Worm (Caenorhabditis elegans): ENCODE measurements around the gene srx-117.

ce11 chrV:5666036-5666729 is 21.9 kb downstream of the srx-117 start, which contains the start of gene C14C11.7:
- TF ChIP-seq B0261.1 (tag; optimal IDR thresholded peaks at IDR 0.05) = no peak
- no peak for TF ChIP-seq dpl-1 (GFP tag; optimal IDR thresholded peaks at IDR 0.05)
- TF ChIP-seq nhr-90 (tag; optimal IDR thresholded peaks at IDR 0.05) = no peak
- no peak for TF ChIP-seq ZK185.1 (tag; optimal IDR thresholded peaks at IDR 0.05; ENCODE audit: poor library complexity, severe bottlenecking)
- TF ChIP-seq snpc-4 (GFP tag; optimal IDR thresholded peaks at IDR 0.05) = no peak
- TF ChIP-seq snpc-4 (tag; optimal IDR thresholded peaks at IDR 0.05) = no peak
- no peak for TF ChIP-seq ama-1 (optimal IDR thresholded peaks at IDR 0.05)
- no peak for TF ChIP-seq ama-1 (GFP tag; optimal IDR thresholded peaks at IDR 0.05)
- TF ChIP-seq rpc-1 (optimal IDR thresholded peaks at IDR 0.05) = no peak
- TF ChIP-seq rpc-1 (tag; optimal IDR thresholded peaks at IDR 0.05) = no peak
- TF ChIP-seq egl-44 (GFP tag; IDR thresholded peaks at IDR 0.05) = no peak
- no peak for TF ChIP-seq F23B12.7 (tag; optimal IDR thresholded peaks at IDR 0.05; ENCODE audit: insufficient read depth)
- TF ChIP-seq ztf-6 (GFP tag; IDR thresholded peaks at IDR 0.05) = no peak
- no peak for TF ChIP-seq hlh-12 (tag; optimal IDR thresholded peaks at IDR 0.05)
- TF ChIP-seq unc-62 (GFP tag; optimal IDR thresholded peaks at IDR 0.05) = no peak
- TF ChIP-seq sea-2 (GFP tag; IDR thresholded peaks at IDR 0.05) = no peak
- no peak for TF ChIP-seq hlh-26 (GFP tag; conservative IDR thresholded peaks at IDR 0.05)
